Fruit fly (Drosophila melanogaster): Measurements from ENCODE around the gene salm.

Gene salm

DNA sequence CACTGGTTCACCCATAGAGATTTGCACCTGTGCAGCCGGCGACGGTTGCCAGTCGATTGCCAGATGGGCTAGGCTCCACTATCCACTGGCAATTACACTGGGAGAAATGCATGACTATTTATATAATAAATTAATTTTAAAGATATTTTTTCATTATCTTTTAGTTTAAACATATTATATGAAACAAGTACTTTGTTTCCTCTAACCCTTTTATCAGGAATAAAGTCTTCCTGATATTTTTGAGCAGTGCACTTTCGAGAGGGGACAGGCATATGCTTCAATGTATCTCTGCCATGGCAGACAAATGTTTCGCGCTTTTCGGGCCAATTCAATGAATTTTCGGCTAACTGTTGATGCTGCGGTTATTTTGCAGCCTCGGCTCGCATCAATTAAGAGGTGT, 17.8 kb downstream of the salm start (continued):
- TF ChIP-seq Sox102F (GFP tag; optimal IDR thresholded peaks at IDR 0.05) (no peak), Ets21C (GFP tag; optimal IDR thresholded peaks at IDR 0.05) (no peak), CG10631 (GFP tag; optimal IDR thresholded peaks at IDR 0.05) (no peak), acj6 (GFP tag; optimal IDR thresholded peaks at IDR 0.05) (no peak), CG6854 (GFP tag; optimal IDR thresholded peaks at IDR 0.05) (no peak), CG31627 (GFP tag; optimal IDR thresholded peaks at IDR 0.05) (no peak), CG8119 (GFP tag; IDR thresholded peaks at IDR 0.05) (peak; percentile 76; the same call in 2 of the 3 replicates), ss (GFP tag; optimal IDR thresholded peaks at IDR 0.05) (no peak), fd59A (GFP tag; optimal IDR thresholded peaks at IDR 0.05) (no peak), esn (GFP tag; optimal IDR thresholded peaks at IDR 0.05) (no peak), lz (GFP tag; optimal IDR thresholded peaks at IDR 0.05) (no peak), pdm3 (GFP tag; optimal IDR thresholded peaks at IDR 0.05) (no peak), Met (GFP tag; optimal IDR thresholded peaks at IDR 0.05) (no peak), spab (GFP tag; optimal IDR thresholded peaks at IDR 0.05) (no peak), Smox (GFP tag; optimal IDR thresholded peaks at IDR 0.05) (no peak), dsx (GFP tag; optimal IDR thresholded peaks at IDR 0.05; ENCODE audit: poor library complexity, severe bottlenecking) (no peak)

DNA sequence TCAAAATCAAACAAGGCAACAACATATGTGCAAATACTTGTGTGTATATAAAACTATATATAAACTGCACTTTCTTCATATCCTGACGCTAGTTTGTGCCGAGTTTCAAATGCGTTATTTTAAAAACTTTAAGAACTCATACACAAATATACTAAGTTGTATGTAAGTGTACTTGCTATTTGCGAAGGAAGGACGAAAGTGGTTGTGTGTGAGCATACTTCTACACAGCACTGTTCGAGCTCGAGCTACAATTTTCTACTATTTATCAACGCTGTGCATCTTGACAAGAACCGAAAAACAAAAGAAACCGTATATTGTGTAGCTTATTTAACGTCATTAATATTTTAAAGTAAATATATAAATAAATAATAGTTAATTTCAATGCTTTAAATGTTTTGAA, 21.6 kb downstream of the salm start:
- TF ChIP-seq Eip78C (GFP tag) (peak; percentile 11), fd59A (GFP tag; optimal IDR thresholded peaks at IDR 0.05) (no peak), CG10631 (GFP tag; optimal IDR thresholded peaks at IDR 0.05) (no peak), net (GFP tag; optimal IDR thresholded peaks at IDR 0.05) (no peak), OdsH (GFP tag; optimal IDR thresholded peaks at IDR 0.05) (no peak), CG7368 (GFP tag; optimal IDR thresholded peaks at IDR 0.05) (no peak), CG9139 (GFP tag; optimal IDR thresholded peaks at IDR 0.05) (no peak), eg (GFP tag; IDR thresholded peaks at IDR 0.05) (no peak), esn (GFP tag; optimal IDR thresholded peaks at IDR 0.05) (no peak)

DNA sequence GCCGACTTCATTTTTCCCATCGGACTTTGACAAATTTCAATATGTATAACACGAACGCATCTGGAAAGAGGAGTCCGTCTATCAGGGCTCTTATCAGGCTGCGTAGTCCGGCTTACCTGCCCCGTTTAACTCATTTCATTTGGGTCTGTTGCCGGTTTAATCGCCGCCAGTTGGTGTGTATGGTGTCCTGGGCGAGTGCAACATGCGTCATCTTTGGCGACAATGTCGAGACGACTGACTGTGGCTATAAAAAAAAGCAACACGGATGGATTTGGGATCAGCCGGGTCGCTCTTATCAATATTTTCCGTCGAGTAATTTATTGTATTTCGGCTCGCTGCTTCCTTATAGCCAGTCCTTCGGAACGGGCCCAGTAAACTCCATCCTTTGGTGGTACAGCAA, 26.7 kb downstream of the salm start:
- no peak for TF ChIP-seq Lpt (GFP tag; optimal IDR thresholded peaks at IDR 0.05)
- TF ChIP-seq dsx (GFP tag; optimal IDR thresholded peaks at IDR 0.05; ENCODE audit: poor library complexity, severe bottlenecking): no peak
- no peak for TF ChIP-seq Met (GFP tag; optimal IDR thresholded peaks at IDR 0.05)
- no peak for TF ChIP-seq cyc (GFP tag; optimal IDR thresholded peaks at IDR 0.05)
- TF ChIP-seq CG34406 (GFP tag; optimal IDR thresholded peaks at IDR 0.05): no peak

dm6 chr2L:11417502-11417901, 27.9 kb downstream of the salm start:
- TF ChIP-seq CG34406 (GFP tag; optimal IDR thresholded peaks at IDR 0.05) (no peak), Sox102F (GFP tag; optimal IDR thresholded peaks at IDR 0.05) (no peak), esn (GFP tag; optimal IDR thresholded peaks at IDR 0.05) (peak; percentile 23), CG8632 (GFP tag; optimal IDR thresholded peaks at IDR 0.05) (no peak), CG16779 (tag; optimal IDR thresholded peaks at IDR 0.05) (no peak), Hr39 (GFP tag; optimal IDR thresholded peaks at IDR 0.05) (peak; percentile 11), Eip75B (GFP tag; optimal IDR thresholded peaks at IDR 0.05) (no peak), acj6 (GFP tag; optimal IDR thresholded peaks at IDR 0.05) (no peak), Met (GFP tag; optimal IDR thresholded peaks at IDR 0.05) (no peak), dsx (GFP tag; optimal IDR thresholded peaks at IDR 0.05; ENCODE audit: poor library complexity, severe bottlenecking) (no peak), Gug (GFP tag; IDR thresholded peaks at IDR 0.05) (no peak), Eip93F (GFP tag; optimal IDR thresholded peaks at IDR 0.05) (no peak), dac (GFP tag; optimal IDR thresholded peaks at IDR 0.05) (no peak), CG10631 (GFP tag; optimal IDR thresholded peaks at IDR 0.05) (peak; percentile 25), CG11762 (GFP tag; optimal IDR thresholded peaks at IDR 0.05; ENCODE audit: insufficient read depth) (no peak), CG3032 (tag; optimal IDR thresholded peaks at IDR 0.05) (no peak), topi (GFP tag; optimal IDR thresholded peaks at IDR 0.05) (no peak), Ets96B (tag; optimal IDR thresholded peaks at IDR 0.05) (no peak), Hr4 (GFP tag; optimal IDR thresholded peaks at IDR 0.05) (no peak), pdm3 (GFP tag; optimal IDR thresholded peaks at IDR 0.05) (no peak), CG7368 (GFP tag; optimal IDR thresholded peaks at IDR 0.05) (no peak), Smox (GFP tag; optimal IDR thresholded peaks at IDR 0.05) (no peak), CG10669 (GFP tag; optimal IDR thresholded peaks at IDR 0.05) (no peak), CG6276 (GFP tag; optimal IDR thresholded peaks at IDR 0.05) (no peak), CG15336 (GFP tag; IDR thresholded peaks at IDR 0.05) (0 out of 2 replicates have a peak, but pooled peaks have one; percentile 11), CG32006 (GFP tag; optimal IDR thresholded peaks at IDR 0.05) (peak; percentile 33), Sox15 (GFP tag; optimal IDR thresholded peaks at IDR 0.05) (no peak), CG6808 (GFP tag; optimal IDR thresholded peaks at IDR 0.05) (no peak), fd59A (GFP tag; optimal IDR thresholded peaks at IDR 0.05) (no peak), CG8119 (GFP tag; IDR thresholded peaks at IDR 0.05) (0 out of 3 replicates have a peak, but pooled peaks have one; percentile 49), Eip78C (GFP tag) (no peak), Ets21C (GFP tag; optimal IDR thresholded peaks at IDR 0.05) (no peak), CG11902 (GFP tag; optimal IDR thresholded peaks at IDR 0.05) (no peak)
